Fruit fly (Drosophila melanogaster) S2 (cell line): Measurements from ENCODE around the gene CG15563.

Experiments used
- CG8478 ChIP-seq: fragments of >200 bp; optimal IDR thresholded peaks from 2 replicates; lab custom pipeline; 2018
- CTCF ChIP-seq, 2 experiments: fragments of >200 bp; optimal IDR thresholded peaks; 2 replicates each; lab custom pipeline; 2018

- TF ChIP-seq CTCF (optimal IDR thresholded peaks at IDR 0.05; lab: Kevin White, UChicago) (no peak), CG8478 (lab: Kevin White, UChicago) (no peak)
These were observed 38.8 kb upstream of the CG15563 start for dm6 chr3R:31270783-31271427.
